Fruit fly (Drosophila melanogaster) whole organism, wandering third instar larva: ENCODE data around the gene kek4.
A peak's percentile ranks its signal among the peaks of the same experiment; 100 is the strongest.

Experiments used
- CG32264 ChIP-seq: fragments of 200-800 bp; sonication (Bioruptor generic); optimal IDR thresholded peaks from 2 replicates; lab custom pipeline; 2016; ENCODE audit warnings: missing biosample characterization, missing genetic modification characterization
- CG9705 ChIP-seq: fragments of 200-800 bp; sonication (Bioruptor generic); optimal IDR thresholded peaks from 2 replicates; lab custom pipeline; 2018; ENCODE audit warnings: missing biosample characterization, mild to moderate bottlenecking, missing genetic modification characterization
- CrebA ChIP-seq: fragments of 200-800 bp; sonication (Bioruptor generic); optimal IDR thresholded peaks from 2 replicates; lab custom pipeline; 2016; ENCODE audit warnings: missing biosample characterization, mild to moderate bottlenecking, missing genetic modification characterization, borderline replicate concordance
- Dfd ChIP-seq: fragments of >200 bp; optimal IDR thresholded peaks from 2 replicates; lab custom pipeline; 2017; ENCODE audit warnings: missing biosample characterization, missing genetic modification characterization
- GATAd ChIP-seq: sonication (Bioruptor generic); optimal IDR thresholded peaks from 2 replicates; lab custom pipeline; 2016; ENCODE audit warnings: missing biosample characterization, missing genetic modification characterization
- HLH106 ChIP-seq: fragments of 200-800 bp; optimal IDR thresholded peaks from 3 replicates; lab custom pipeline; 2019; ENCODE audit warnings: missing biosample characterization, mild to moderate bottlenecking, missing genetic modification characterization, moderate library complexity
- Hnf4 ChIP-seq: fragments of 200-800 bp; sonication (Bioruptor generic); optimal IDR thresholded peaks from 2 replicates; lab custom pipeline; 2016; ENCODE audit warnings: missing biosample characterization, mild to moderate bottlenecking, missing genetic modification characterization
- Jra ChIP-seq: sonication (Bioruptor generic); optimal IDR thresholded peaks from 2 replicates; lab custom pipeline; 2016; ENCODE audit warnings: missing biosample characterization, missing genetic modification characterization
- Mio ChIP-seq: sonication (Bioruptor generic); optimal IDR thresholded peaks from 2 replicates; lab custom pipeline; 2016; ENCODE audit warnings: missing biosample characterization, missing genetic modification characterization
- Myc ChIP-seq: fragments of >200 bp; optimal IDR thresholded peaks from 2 replicates; lab custom pipeline; 2017
- N ChIP-seq: fragments of >200 bp; optimal IDR thresholded peaks from 2 replicates; lab custom pipeline; 2018; ENCODE audit warnings: missing biosample characterization, missing external identifiers, missing genetic modification characterization
- OdsH ChIP-seq: fragments of 200-800 bp; sonication (Bioruptor generic); optimal IDR thresholded peaks from 2 replicates; lab custom pipeline; 2016; ENCODE audit warnings: missing biosample characterization, mild to moderate bottlenecking, missing genetic modification characterization
- Rel ChIP-seq, 2 experiments: fragments of 200-800 bp; sonication (Bioruptor generic) in 1 of 2; optimal IDR thresholded peaks; 2 replicates in 1 of 2; 3 replicates in 1 of 2; lab custom pipeline; 2016 to 2019; ENCODE audit warnings: mild to moderate bottlenecking in 2 of 2, missing biosample characterization in 2 of 2, missing genetic modification characterization in 2 of 2, moderate library complexity in 1 of 2
- Vsx2 ChIP-seq: fragments of 200-300, 225-300 bp; sonication (Bioruptor generic); optimal IDR thresholded peaks from 2 replicates; lab custom pipeline; 2018; ENCODE audit warnings: missing biosample characterization, missing genetic modification characterization; ENCODE audit not compliant: partially characterized antibody
- br ChIP-seq: fragments of 200-800 bp; sonication (Bioruptor generic); optimal IDR thresholded peaks from 2 replicates; lab custom pipeline; 2016; ENCODE audit warnings: missing biosample characterization, missing genetic modification characterization
- brk ChIP-seq: fragments of 200-800 bp; sonication (Bioruptor generic); optimal IDR thresholded peaks from 2 replicates; lab custom pipeline; 2016; ENCODE audit warnings: missing biosample characterization, mild to moderate bottlenecking, missing genetic modification characterization
- dl ChIP-seq, 2 experiments: fragments of 175-275, 200-275 bp in 1 of 2; fragments of 200-275 bp in 1 of 2; sonication (Bioruptor generic); optimal IDR thresholded peaks; lab custom pipeline; 2018; ENCODE audit warnings: mild to moderate bottlenecking in 2 of 2, missing biosample characterization in 2 of 2, missing genetic modification characterization in 2 of 2, moderate library complexity in 2 of 2; ENCODE audit not compliant: partially characterized antibody in 2 of 2, insufficient read depth in 1 of 2
- dmrt93B ChIP-seq: fragments of 200-800 bp; sonication (Bioruptor generic); optimal IDR thresholded peaks from 2 replicates; lab custom pipeline; 2018; ENCODE audit warnings: missing biosample characterization, mild to moderate bottlenecking, missing genetic modification characterization
- dsf ChIP-seq: sonication (Bioruptor generic); optimal IDR thresholded peaks from 2 replicates; lab custom pipeline; 2016; ENCODE audit warnings: missing biosample characterization, missing genetic modification characterization, borderline replicate concordance
- ey ChIP-seq: fragments of 200-800 bp; sonication (Bioruptor generic); optimal IDR thresholded peaks from 2 replicates; lab custom pipeline; 2016; ENCODE audit warnings: missing biosample characterization, missing genetic modification characterization
- foxo ChIP-seq, 2 experiments: fragments of 200-800 bp; sonication (Bioruptor generic); optimal IDR thresholded peaks; 2 replicates in 1 of 2; 3 replicates in 1 of 2; lab custom pipeline; 2016 to 2017; ENCODE audit warnings: missing biosample characterization in 2 of 2, missing genetic modification characterization in 2 of 2
- fru ChIP-seq: fragments of 200-800 bp; sonication (Bioruptor generic); optimal IDR thresholded peaks from 3 replicates; lab custom pipeline; 2016; ENCODE audit warnings: missing biosample characterization, mild to moderate bottlenecking, missing genetic modification characterization
- lola ChIP-seq: fragments of >200 bp; optimal IDR thresholded peaks from 2 replicates; lab custom pipeline; 2017; ENCODE audit warnings: missing biosample characterization, missing genetic modification characterization
- pan ChIP-seq: fragments of >200 bp; optimal IDR thresholded peaks from 2 replicates; lab custom pipeline; 2017
- rgr ChIP-seq: fragments of 200-800 bp; sonication (Bioruptor generic); optimal IDR thresholded peaks from 3 replicates; lab custom pipeline; 2016; ENCODE audit warnings: missing biosample characterization, mild to moderate bottlenecking, missing genetic modification characterization
- sage ChIP-seq: fragments of 200-800 bp; sonication (Bioruptor generic); optimal IDR thresholded peaks from 2 replicates; lab custom pipeline; 2016; ENCODE audit warnings: missing biosample characterization, mild to moderate bottlenecking, missing genetic modification characterization
- tai ChIP-seq: sonication (Bioruptor generic); optimal IDR thresholded peaks from 2 replicates; lab custom pipeline; 2016; ENCODE audit warnings: missing biosample characterization, missing genetic modification characterization
- usp ChIP-seq: fragments of >200 bp; optimal IDR thresholded peaks from 2 replicates; lab custom pipeline; 2017; ENCODE audit warnings: missing biosample characterization, missing genetic modification characterization
- woc ChIP-seq: sonication (Bioruptor generic); optimal IDR thresholded peaks from 2 replicates; lab custom pipeline; 2016; ENCODE audit warnings: missing biosample characterization, mild to moderate bottlenecking, missing genetic modification characterization

The kek4 gene

DNA sequence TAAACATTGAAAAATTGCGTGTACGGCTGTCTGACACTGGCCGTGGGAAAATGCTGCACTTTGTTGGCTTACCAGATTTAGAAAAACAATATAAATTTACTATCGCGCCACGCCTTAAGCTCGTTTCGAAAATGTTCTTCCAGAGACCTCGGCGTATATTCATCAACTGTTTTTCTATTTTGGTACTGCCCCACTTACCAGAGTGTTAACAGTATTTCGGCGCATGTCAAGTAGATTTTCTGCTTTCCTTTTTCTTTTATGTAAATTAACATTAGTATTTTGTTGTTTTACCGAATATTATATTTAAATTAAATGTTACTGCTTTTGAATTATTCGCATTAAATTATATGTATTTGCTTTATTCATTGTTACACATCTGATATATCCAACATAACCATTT, at the start of gene kek4:
Gene kek4 (minus strand): TSS at position 341 of the 400 bp plus-strand sequence.
- no peak for TF ChIP-seq foxo (GFP tag; optimal IDR thresholded peaks at IDR 0.05; lab: Kevin White, UChicago)
- no peak for TF ChIP-seq CrebA (GFP tag; lab: Kevin White, UChicago)
- no peak for TF ChIP-seq Vsx2 (GFP tag; lab: Kevin White, UChicago)
- TF ChIP-seq dsf (GFP tag; lab: Kevin White, UChicago): no peak
- no peak for TF ChIP-seq Rel (GFP tag; optimal IDR thresholded peaks at IDR 0.05; lab: Kevin White, UChicago)
- TF ChIP-seq Rel (tag; optimal IDR thresholded peaks at IDR 0.05; lab: Kevin White, UChicago): peak; percentile 69

DNA sequence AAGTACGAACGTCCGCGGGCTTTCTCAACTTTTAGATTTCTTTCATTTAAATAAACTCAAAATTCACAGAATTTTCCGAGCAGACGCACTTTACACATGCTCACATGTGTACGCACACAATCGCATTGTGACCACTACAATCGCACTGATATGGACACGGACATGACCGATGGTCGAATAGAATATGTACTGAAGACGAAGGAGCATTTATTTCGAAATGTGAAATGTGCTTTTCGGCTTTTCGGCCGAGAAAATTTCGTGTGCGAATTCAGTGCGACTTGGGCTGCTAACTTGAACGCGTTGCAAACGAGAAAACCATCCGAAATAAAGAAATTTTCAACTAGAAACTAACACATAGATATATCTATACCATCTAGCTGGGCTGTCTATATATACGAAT, 45.6 kb upstream of the kek4 start, which contains the start of gene CG44085:
Gene CG44085 (plus strand): TSS at position 269 of the 400 bp plus-strand sequence.
- TF ChIP-seq fru (GFP tag; lab: Kevin White, UChicago) (no peak), foxo (GFP tag; optimal IDR thresholded peaks at IDR 0.05; lab: Kevin White, UChicago) (no peak), CrebA (GFP tag; lab: Kevin White, UChicago) (no peak), brk (GFP tag; lab: Kevin White, UChicago) (no peak), Mio (GFP tag; lab: Kevin White, UChicago) (no peak), Jra (no peak), dsf (GFP tag; lab: Kevin White, UChicago) (no peak), rgr (GFP tag; lab: Kevin White, UChicago) (no peak), Vsx2 (GFP tag; lab: Kevin White, UChicago) (no peak), N (GFP tag; lab: Kevin White, UChicago) (no peak), Rel (GFP tag; optimal IDR thresholded peaks at IDR 0.05; lab: Kevin White, UChicago) (no peak), Rel (tag; optimal IDR thresholded peaks at IDR 0.05; lab: Kevin White, UChicago) (no peak), dl (GFP tag; optimal IDR thresholded peaks at IDR 0.05; lab: Kevin White, UChicago; ENCODE audit: insufficient read depth in 1 of 2, partially characterized antibody in 2 of 2) (no peak), Myc (lab: Kevin White, UChicago) (no peak), tai (GFP tag; lab: Kevin White, UChicago) (no peak), GATAd (GFP tag; lab: Kevin White, UChicago) (no peak), CG32264 (no peak), lola (no peak), usp (GFP tag; lab: Kevin White, UChicago) (no peak)

DNA sequence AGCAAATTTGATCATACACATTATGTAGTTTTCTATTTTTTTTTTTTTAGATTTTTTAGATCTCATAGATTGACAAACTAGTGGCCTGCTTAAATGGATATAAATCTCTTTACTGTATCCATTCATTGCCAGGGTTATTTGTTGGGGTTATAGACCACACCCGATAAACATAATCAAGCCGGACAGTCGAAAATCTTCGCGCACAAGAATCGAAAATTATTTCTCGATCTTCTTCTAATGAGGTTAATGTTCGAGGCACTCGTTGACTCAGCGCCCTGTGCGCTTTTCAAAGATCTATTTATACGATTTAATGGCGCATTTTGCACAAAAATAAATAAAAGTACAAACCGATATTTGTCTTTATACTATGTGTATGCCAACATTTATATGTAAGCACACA, 44.5 kb upstream of the kek4 start, which contains the start of gene CG31730:
Gene CG31730 (minus strand): TSS at position 101 of the 400 bp plus-strand sequence.
- TF ChIP-seq N (GFP tag; lab: Kevin White, UChicago) (no peak), pan (lab: Kevin White, UChicago) (no peak), Jra (no peak), foxo (GFP tag; optimal IDR thresholded peaks at IDR 0.05; lab: Kevin White, UChicago) (no peak), Vsx2 (GFP tag; lab: Kevin White, UChicago) (no peak), tai (GFP tag; lab: Kevin White, UChicago) (no peak), Myc (lab: Kevin White, UChicago) (no peak), dmrt93B (no peak), sage (GFP tag; lab: Kevin White, UChicago) (no peak), Hnf4 (GFP tag; lab: Kevin White, UChicago) (no peak)
- TF ChIP-seq, all 38 proteins: peak for 0

DNA sequence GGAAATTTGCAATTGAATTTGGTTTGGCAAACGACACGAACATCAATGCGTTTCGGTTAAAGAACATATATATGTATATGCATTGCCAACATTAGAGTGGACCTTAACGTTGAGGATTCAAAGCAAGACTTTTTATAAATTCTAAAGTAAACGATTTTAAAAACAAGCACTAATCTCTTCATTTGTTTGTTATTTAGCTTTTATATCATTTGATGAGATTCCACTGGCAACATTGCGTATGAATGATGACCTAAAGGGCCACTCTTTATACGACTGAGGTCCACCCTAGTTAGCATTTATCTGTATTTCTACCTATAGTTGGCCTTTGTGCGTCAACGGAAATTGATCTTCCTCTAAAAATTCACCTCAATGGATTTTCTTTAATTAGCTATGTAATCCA, 43.6 kb upstream of the kek4 start:
- TF ChIP-seq foxo (GFP tag; optimal IDR thresholded peaks at IDR 0.05; lab: Kevin White, UChicago) (no peak), Myc (lab: Kevin White, UChicago) (no peak), ey (GFP tag; lab: Kevin White, UChicago) (no peak), N (GFP tag; lab: Kevin White, UChicago) (no peak), dl (GFP tag; optimal IDR thresholded peaks at IDR 0.05; lab: Kevin White, UChicago; ENCODE audit: insufficient read depth in 1 of 2, partially characterized antibody in 2 of 2) (no peak), Hnf4 (GFP tag; lab: Kevin White, UChicago) (no peak), GATAd (GFP tag; lab: Kevin White, UChicago) (no peak), OdsH (GFP tag; lab: Kevin White, UChicago) (no peak), br (GFP tag; lab: Kevin White, UChicago) (no peak), Rel (GFP tag; optimal IDR thresholded peaks at IDR 0.05; lab: Kevin White, UChicago) (no peak), Rel (tag; optimal IDR thresholded peaks at IDR 0.05; lab: Kevin White, UChicago) (no peak), Jra (no peak), CG9705 (GFP tag; lab: Kevin White, UChicago) (no peak), woc (no peak), Vsx2 (GFP tag; lab: Kevin White, UChicago) (no peak), lola (no peak), Mio (GFP tag; lab: Kevin White, UChicago) (no peak), HLH106 (tag; lab: Kevin White, UChicago) (no peak), CG32264 (no peak), Dfd (no peak)
